Fruit fly (Drosophila melanogaster): ENCODE results near the gene neo.

Gene neo

DNA sequence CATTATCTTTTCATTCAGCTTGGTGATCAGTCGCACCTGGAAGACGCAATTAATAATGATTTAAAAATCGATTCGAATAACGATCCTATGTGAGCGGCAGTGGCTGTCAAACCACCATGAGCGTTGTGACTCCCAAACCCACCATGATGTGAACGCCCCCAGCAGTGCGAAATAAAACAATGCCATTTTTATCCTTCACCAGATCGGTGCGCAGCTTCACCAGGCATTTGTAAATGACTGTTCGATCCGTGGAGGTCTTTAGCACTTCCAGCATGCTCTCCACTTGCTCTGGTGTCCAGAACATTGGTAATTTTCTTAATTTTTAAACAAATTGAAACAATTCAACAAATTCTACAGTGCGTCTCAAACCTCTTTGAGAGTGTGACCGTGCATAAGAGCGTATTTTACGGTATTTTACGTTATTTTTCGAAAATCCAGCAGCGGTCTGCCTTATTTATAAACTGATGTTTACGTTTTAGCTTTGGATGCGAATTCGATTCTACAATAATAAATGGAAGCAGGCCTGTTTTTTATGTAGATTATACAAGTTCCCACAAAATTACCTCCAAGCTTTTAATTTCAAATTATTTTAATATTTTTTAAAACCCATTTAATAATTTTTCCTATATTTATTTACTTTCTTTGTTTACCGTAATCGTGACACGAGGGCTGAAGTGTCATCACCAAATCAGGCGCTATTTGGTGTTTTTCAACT lies 19.8 kb upstream of the neo start, which contains the start of the genes Rnb and Drice (continued):
- TF ChIP-seq sens (GFP tag) (peak; percentile 79), Atf6 (GFP tag; IDR thresholded peaks at IDR 0.05) (0 out of 2 replicates have a peak, but pooled peaks have one; percentile 12), CG14667 (GFP tag; IDR thresholded peaks at IDR 0.05) (peak; percentile 32; the same call in 1 of the 2 replicates), aop (GFP tag; IDR thresholded peaks at IDR 0.05) (no peak), CG17912 (GFP tag; optimal IDR thresholded peaks at IDR 0.05) (peak; percentile 65), lola (GFP tag; optimal IDR thresholded peaks at IDR 0.05) (peak in 1 of 3 experiments; percentile 54), chn (GFP tag; optimal IDR thresholded peaks at IDR 0.05) (no peak), en (GFP tag; optimal IDR thresholded peaks at IDR 0.05) (no peak), CG6683 (GFP tag; optimal IDR thresholded peaks at IDR 0.05) (peak; percentile 29), Dp (GFP tag; optimal IDR thresholded peaks at IDR 0.05) (peak; percentile 52), pzg (GFP tag; optimal IDR thresholded peaks at IDR 0.05) (peak; percentile 51), HmgZ (tag; optimal IDR thresholded peaks at IDR 0.05) (no peak), ara (GFP tag; IDR thresholded peaks at IDR 0.05) (peak; percentile 15; the same call in 1 of the 2 replicates), Stat92E (GFP tag; optimal IDR thresholded peaks at IDR 0.05) (peak in 1 of 3 experiments; percentile 51), CG34224 (GFP tag; IDR thresholded peaks at IDR 0.05; ENCODE audit: partially characterized antibody) (peak; percentile 56; the same call in 2 of the 3 replicates), CG32532 (GFP tag; IDR thresholded peaks at IDR 0.05) (no peak), CG14050 (GFP tag; IDR thresholded peaks at IDR 0.05) (peak; percentile 35; the same call in 1 of the 3 replicates), CG12104 (GFP tag; optimal IDR thresholded peaks at IDR 0.05) (peak; percentile 64), sug (tag; optimal IDR thresholded peaks at IDR 0.05) (peak; percentile 97), fd96Cb (tag; optimal IDR thresholded peaks at IDR 0.05) (peak; percentile 36), Tbp (GFP tag; optimal IDR thresholded peaks at IDR 0.05) (peak; percentile 32), knrl (GFP tag; IDR thresholded peaks at IDR 0.05; ENCODE audit: partially characterized antibody) (peak; percentile 66), yki (optimal IDR thresholded peaks at IDR 0.05) (no peak), row (GFP tag; IDR thresholded peaks at IDR 0.05) (peak; percentile 90), Fer2 (tag; optimal IDR thresholded peaks at IDR 0.05) (peak; percentile 12), YL-1 (GFP tag; optimal IDR thresholded peaks at IDR 0.05) (peak; percentile 84), Opbp (GFP tag; IDR thresholded peaks at IDR 0.05; ENCODE audit: partially characterized antibody) (0 out of 3 replicates have a peak, but pooled peaks have one; percentile 19), luna (GFP tag; optimal IDR thresholded peaks at IDR 0.05) (no peak), CG4854 (GFP tag; optimal IDR thresholded peaks at IDR 0.05) (no peak), Dfd (GFP tag; optimal IDR thresholded peaks at IDR 0.05) (no peak), CG6765 (GFP tag; optimal IDR thresholded peaks at IDR 0.05) (no peak), Spps (tag; optimal IDR thresholded peaks at IDR 0.05) (peak; percentile 26), lab (GFP tag; optimal IDR thresholded peaks at IDR 0.05) (no peak), CTCF (GFP tag; optimal IDR thresholded peaks at IDR 0.05) (no peak), Optix (GFP tag; IDR thresholded peaks at IDR 0.05) (0 out of 3 replicates have a peak, but pooled peaks have one; percentile 16), vnd (GFP tag; IDR thresholded peaks at IDR 0.05; ENCODE audit: partially characterized antibody) (peak; percentile 63), Adf1 (GFP tag; IDR thresholded peaks at IDR 0.05) (no peak), CG17359 (tag; optimal IDR thresholded peaks at IDR 0.05) (peak; percentile 51), CG2120 (GFP tag; optimal IDR thresholded peaks at IDR 0.05) (peak; percentile 55), CG31224 (GFP tag; IDR thresholded peaks at IDR 0.05) (peak; percentile 43; the same call in 1 of the 2 replicates), CG12236 (GFP tag; optimal IDR thresholded peaks at IDR 0.05) (no peak), CG17328 (GFP tag; IDR thresholded peaks at IDR 0.05) (peak; percentile 27; the same call in 1 of the 2 replicates), CG12219 (GFP tag; optimal IDR thresholded peaks at IDR 0.05) (no peak), CG6813 (GFP tag; optimal IDR thresholded peaks at IDR 0.05) (peak; percentile 28), CG6854 (GFP tag; optimal IDR thresholded peaks at IDR 0.05) (peak; percentile 50), chm (GFP tag; IDR thresholded peaks at IDR 0.05) (no peak), tio (GFP tag; optimal IDR thresholded peaks at IDR 0.05) (no peak), CG14441 (GFP tag; IDR thresholded peaks at IDR 0.05) (peak; percentile 43; the same call in 1 of the 2 replicates), CG18764 (GFP tag; optimal IDR thresholded peaks at IDR 0.05) (peak; percentile 7)

Data from whole organism, embryonic.